Fruit fly (Drosophila melanogaster) whole organism: ENCODE data around the gene CG14598.

ENCODE experiments used
- CG8478 ChIP-seq: fragments of >200 bp; optimal IDR thresholded peaks from 2 replicates; lab custom pipeline; 2018; ENCODE audit warnings: inconsistent platforms
- EcR ChIP-seq, 2 experiments: fragments of >200 bp; optimal IDR thresholded peaks; 2 replicates each; lab custom pipeline; 2017; ENCODE audit warnings: missing biosample characterization in 2 of 2, missing genetic modification characterization in 2 of 2, missing genetic modification reagents in 2 of 2
- psq ChIP-seq: fragments of >200 bp; optimal IDR thresholded peaks from 2 replicates; lab custom pipeline; 2017

dm6 chr3R:7439306-7439810 is at the start of gene CG14598:
- TF ChIP-seq psq (lab: Kevin White, UChicago) = no peak
- TF ChIP-seq EcR (GFP tag; optimal IDR thresholded peaks at IDR 0.05; lab: Kevin White, UChicago) = no peak
- no peak for TF ChIP-seq CG8478
